Fruit fly (Drosophila melanogaster) whole organism, embryonic: ENCODE results near the gene MESR3.

Experiments
- CG11504 ChIP-seq: fragments of 200-800 bp; sonication (Bioruptor generic); optimal IDR thresholded peaks from 3 replicates; lab custom pipeline; 2019; ENCODE audit warnings: missing biosample characterization, mild to moderate bottlenecking, missing genetic modification characterization, moderate library complexity
- CG13287 ChIP-seq: fragments of 200-800 bp; sonication (Bioruptor generic); IDR thresholded peaks from 2 replicates; pipeline ENCODE4 v1.3.6; 2022; ENCODE audit warnings: missing biosample characterization, missing genetic modification characterization; ENCODE audit not compliant: partially characterized antibody
- CG14860 ChIP-seq: fragments of 200-800 bp; sonication (Bioruptor generic); IDR thresholded peaks from 3 replicates; pipeline ENCODE4 v1.3.6; 2022; ENCODE audit warnings: missing biosample characterization, missing genetic modification characterization; ENCODE audit not compliant: partially characterized antibody
- CG17385 ChIP-seq: fragments of 200-800 bp; sonication (Bioruptor generic); optimal IDR thresholded peaks from 3 replicates; lab custom pipeline; 2018; ENCODE audit warnings: missing biosample characterization, mild to moderate bottlenecking, missing genetic modification characterization
- CG2678 ChIP-seq: fragments of 200-800 bp; sonication (Bioruptor generic); optimal IDR thresholded peaks from 3 replicates; lab custom pipeline; 2019; ENCODE audit warnings: missing biosample characterization, mild to moderate bottlenecking, missing genetic modification characterization, moderate library complexity
- CG3065 ChIP-seq: fragments of 200-800 bp; sonication (Bioruptor generic); optimal IDR thresholded peaks from 2 replicates; lab custom pipeline; 2016; ENCODE audit warnings: missing biosample characterization, missing genetic modification characterization
- CG4617 ChIP-seq: fragments of 200-800 bp; sonication (Bioruptor generic); optimal IDR thresholded peaks from 3 replicates; lab custom pipeline; 2016; ENCODE audit warnings: missing biosample characterization, missing genetic modification characterization, borderline replicate concordance
- CG7963 ChIP-seq: fragments of 200-800 bp; sonication (Bioruptor generic); IDR thresholded peaks from 3 replicates; pipeline ENCODE4 v1.3.6; 2022; ENCODE audit warnings: missing biosample characterization, missing genetic modification characterization; ENCODE audit not compliant: partially characterized antibody
- CG9932 ChIP-seq: fragments of 200-800 bp; sonication (Bioruptor generic); IDR thresholded peaks from 2 replicates; pipeline ENCODE4 v1.3.6; 2022; ENCODE audit warnings: missing biosample characterization, missing genetic modification characterization
- CoRest ChIP-seq: fragments of 200-800 bp; sonication (Bioruptor generic); optimal IDR thresholded peaks from 3 replicates; lab custom pipeline; 2018; ENCODE audit warnings: missing biosample characterization, mild to moderate bottlenecking, missing genetic modification characterization, moderate library complexity
- Dek ChIP-seq: fragments of 200-800 bp; sonication (Bioruptor generic); optimal IDR thresholded peaks from 3 replicates; lab custom pipeline; 2019; ENCODE audit warnings: missing biosample characterization, mild to moderate bottlenecking, missing genetic modification characterization, moderate library complexity
- Dll ChIP-seq: fragments of 200-800 bp; sonication (Bioruptor generic); IDR thresholded peaks from 4 replicates; pipeline ENCODE4 v1.3.6; 2022; ENCODE audit warnings: missing biosample characterization, missing genetic modification characterization; ENCODE audit not compliant: partially characterized antibody
- Dp ChIP-seq: fragments of 200-800 bp; sonication (Bioruptor generic); optimal IDR thresholded peaks from 2 replicates; lab custom pipeline; 2018; ENCODE audit warnings: missing biosample characterization, mild to moderate bottlenecking, missing genetic modification characterization, moderate library complexity
- E2f1 ChIP-seq: fragments of 200-800 bp; sonication (Bioruptor generic); IDR thresholded peaks from 2 replicates; pipeline ENCODE4 v1.3.6; 2022; ENCODE audit warnings: missing biosample characterization, missing genetic modification characterization
- Fer3 ChIP-seq: fragments of 200-800 bp; sonication (Bioruptor generic); optimal IDR thresholded peaks from 2 replicates; lab custom pipeline; 2018; ENCODE audit warnings: missing biosample characterization, mild to moderate bottlenecking, missing genetic modification characterization, moderate library complexity
- GATAe ChIP-seq: fragments of 200-800 bp; sonication (Bioruptor generic); conservative IDR thresholded peaks from 2 replicates; pipeline ENCODE4 v1.3.6; 2022; ENCODE audit warnings: missing biosample characterization, missing genetic modification characterization
- HLH54F ChIP-seq: fragments of 200-800 bp; sonication (Bioruptor generic); optimal IDR thresholded peaks from 3 replicates; lab custom pipeline; 2016; ENCODE audit warnings: missing biosample characterization, missing genetic modification characterization
- Hr78 ChIP-seq, 2 experiments: fragments of 200-800 bp in 1 of 2; fragments of >200 bp in 1 of 2; sonication (Bioruptor generic) in 1 of 2; optimal IDR thresholded peaks; 2 replicates each; lab custom pipeline; 2017 to 2019; ENCODE audit warnings: missing biosample characterization in 2 of 2, missing genetic modification characterization in 2 of 2, mild to moderate bottlenecking in 1 of 2, moderate library complexity in 1 of 2
- MESR4 ChIP-seq: fragments of 200-800 bp; sonication (Bioruptor generic); optimal IDR thresholded peaks from 2 replicates; lab custom pipeline; 2018; ENCODE audit warnings: missing biosample characterization, mild to moderate bottlenecking, missing genetic modification characterization, moderate library complexity
- Mad ChIP-seq: fragments of 200-800 bp; sonication (Bioruptor generic); optimal IDR thresholded peaks from 2 replicates; lab custom pipeline; 2016; ENCODE audit warnings: missing biosample characterization, missing genetic modification characterization
- Mes4 ChIP-seq: fragments of 200-800 bp; sonication (Bioruptor generic); optimal IDR thresholded peaks from 2 replicates; lab custom pipeline; 2016; ENCODE audit warnings: missing biosample characterization, missing genetic modification characterization
- PHDP ChIP-seq: fragments of 200-800 bp; sonication (Bioruptor generic); optimal IDR thresholded peaks from 3 replicates; lab custom pipeline; 2018; ENCODE audit warnings: missing biosample characterization, mild to moderate bottlenecking, missing genetic modification characterization, moderate library complexity
- Rx ChIP-seq: fragments of 200-800 bp; sonication (Bioruptor generic); IDR thresholded peaks from 2 replicates; pipeline ENCODE4 v1.3.6; 2022; ENCODE audit warnings: missing biosample characterization, missing genetic modification characterization
- ara ChIP-seq: fragments of 200-800 bp; sonication (Bioruptor generic); IDR thresholded peaks from 2 replicates; pipeline ENCODE4 v1.3.6; 2022; ENCODE audit warnings: missing biosample characterization, missing genetic modification characterization
- ase ChIP-seq: fragments of 200-800 bp; sonication (Bioruptor generic); IDR thresholded peaks from 3 replicates; pipeline ENCODE4 v1.3.6; 2022; ENCODE audit warnings: missing biosample characterization, missing genetic modification characterization
- cato ChIP-seq: fragments of 200-800 bp; sonication (Bioruptor generic); optimal IDR thresholded peaks from 2 replicates; lab custom pipeline; 2016; ENCODE audit warnings: missing biosample characterization, missing genetic modification characterization, borderline replicate concordance
- caup ChIP-seq: fragments of 200-800 bp; sonication (Bioruptor generic); optimal IDR thresholded peaks from 3 replicates; lab custom pipeline; 2017; ENCODE audit warnings: missing biosample characterization, mild to moderate bottlenecking, missing genetic modification characterization, moderate library complexity; ENCODE audit not compliant: severe bottlenecking
- chm ChIP-seq: fragments of 200-800 bp; sonication (Bioruptor generic); IDR thresholded peaks from 2 replicates; pipeline ENCODE4 v1.3.6; 2022; ENCODE audit warnings: missing biosample characterization, missing genetic modification characterization
- da ChIP-seq: fragments of 200-800 bp; sonication (Bioruptor generic); optimal IDR thresholded peaks from 2 replicates; lab custom pipeline; 2016; ENCODE audit warnings: missing biosample characterization, missing genetic modification characterization
- dpn ChIP-seq, 2 experiments: fragments of 200-800 bp; sonication (Bioruptor generic); optimal IDR thresholded peaks; 3 replicates each; lab custom pipeline; 2016; ENCODE audit warnings: missing biosample characterization in 2 of 2, missing genetic modification characterization in 2 of 2
- dysf ChIP-seq: fragments of 200-800 bp; sonication (Bioruptor generic); IDR thresholded peaks from 3 replicates; pipeline ENCODE4 v1.3.6; 2022; ENCODE audit warnings: missing biosample characterization, missing genetic modification characterization
- eyg ChIP-seq: fragments of 200-800 bp; sonication (Bioruptor generic); optimal IDR thresholded peaks from 3 replicates; lab custom pipeline; 2016; ENCODE audit warnings: missing biosample characterization, missing genetic modification characterization
- fd64A ChIP-seq: fragments of 200-800 bp; sonication (Bioruptor generic); optimal IDR thresholded peaks from 3 replicates; lab custom pipeline; 2018; ENCODE audit warnings: missing biosample characterization, mild to moderate bottlenecking, missing genetic modification characterization
- hkb ChIP-seq, 2 experiments: fragments of 200-800 bp in 1 of 2; fragments of >200 bp in 1 of 2; sonication (Bioruptor generic) in 1 of 2; IDR thresholded peaks in 1 of 2; optimal IDR thresholded peaks in 1 of 2; 2 replicates each; pipeline versions ENCODE4 v1.3.6 to Lab custom; 2017 to 2022; ENCODE audit warnings: missing biosample characterization in 1 of 2, missing genetic modification characterization in 1 of 2
- pb ChIP-seq: fragments of 200-800 bp; sonication (Bioruptor generic); optimal IDR thresholded peaks from 3 replicates; lab custom pipeline; 2016; ENCODE audit warnings: missing biosample characterization, missing genetic modification characterization
- pros ChIP-seq: fragments of 200-800 bp; sonication (Bioruptor generic); optimal IDR thresholded peaks from 3 replicates; lab custom pipeline; 2019; ENCODE audit warnings: missing biosample characterization, mild to moderate bottlenecking, missing genetic modification characterization, moderate library complexity
- so ChIP-seq: fragments of 200-800 bp; sonication (Bioruptor generic); IDR thresholded peaks from 3 replicates; pipeline ENCODE4 v1.3.6; 2022; ENCODE audit warnings: missing biosample characterization, missing genetic modification characterization
- trh ChIP-seq: fragments of 200-800 bp; sonication (Bioruptor generic); optimal IDR thresholded peaks from 2 replicates; lab custom pipeline; 2016; ENCODE audit warnings: missing biosample characterization, missing genetic modification characterization
- twi ChIP-seq: fragments of 200-800 bp; optimal IDR thresholded peaks from 2 replicates; lab custom pipeline; 2019; ENCODE audit warnings: missing biosample characterization, mild to moderate bottlenecking, missing genetic modification characterization, moderate library complexity
- yki ChIP-seq: fragments of >200 bp; optimal IDR thresholded peaks from 3 replicates; lab custom pipeline; 2018
- zf30C ChIP-seq: fragments of 200-800 bp; sonication (Bioruptor generic); optimal IDR thresholded peaks from 3 replicates; lab custom pipeline; 2018; ENCODE audit warnings: missing biosample characterization, mild to moderate bottlenecking, missing genetic modification characterization

The MESR3 gene

DNA sequence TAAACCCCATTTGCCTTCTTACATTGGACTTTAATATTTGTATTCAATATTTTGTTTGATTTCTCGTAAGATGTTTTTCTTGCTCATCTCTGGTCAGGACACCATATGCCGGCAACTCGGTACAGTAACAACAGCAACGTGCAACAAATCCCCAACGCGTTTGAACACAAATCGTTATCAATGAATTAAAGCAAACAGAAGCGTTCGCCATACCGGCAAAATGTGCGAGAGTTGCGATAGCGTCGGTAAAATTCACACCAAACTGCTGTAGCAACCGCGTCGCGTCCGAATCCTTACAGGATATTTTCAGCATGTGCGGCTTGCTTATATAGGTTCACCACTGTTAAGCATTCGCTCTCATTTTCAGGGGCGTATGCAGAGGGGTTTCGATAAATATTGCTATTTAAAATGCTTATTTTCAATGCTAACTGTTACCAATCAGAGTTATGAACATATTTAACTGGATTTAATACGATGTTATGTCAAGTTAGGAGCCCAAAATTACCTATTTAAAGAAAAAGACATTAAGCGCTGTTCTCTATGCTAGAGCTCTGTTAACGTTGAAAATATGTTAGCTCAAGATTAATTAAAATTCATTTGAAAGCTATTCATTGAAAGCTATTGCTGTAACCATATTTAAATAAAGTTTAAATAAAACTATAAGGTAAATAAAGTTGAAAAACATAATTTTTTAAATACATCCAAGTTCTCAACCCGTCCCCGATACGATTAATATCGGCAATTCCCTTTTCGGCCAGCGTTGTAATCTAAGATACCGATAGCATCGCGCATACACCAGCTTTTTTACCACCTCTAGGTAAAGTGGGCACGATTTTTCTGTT, 26.7 kb upstream of the MESR3 start, which contains the start of the genes Pde11 and CG15160 (continued):
- no peak; the same call in 1 of the 2 replicates for TF ChIP-seq CG9932
- TF ChIP-seq yki (lab: Kevin White, UChicago), result no peak
- TF ChIP-seq CG4617 (GFP tag; lab: Kevin White, UChicago), result peak; percentile 95
- no peak for TF ChIP-seq ara (GFP tag; lab: Robert Waterston, UW)
- TF ChIP-seq GATAe (GFP tag; lab: Robert Waterston, UW), result no peak
- TF ChIP-seq eyg (GFP tag; lab: Kevin White, UChicago), result no peak
- TF ChIP-seq Dp, result peak; percentile 61
- no peak for TF ChIP-seq chm (GFP tag; lab: Robert Waterston, UW)
- TF ChIP-seq pb (GFP tag; lab: Kevin White, UChicago), result no peak
- peak; percentile 99 for TF ChIP-seq CG7963 (GFP tag; lab: Robert Waterston, UW)
- TF ChIP-seq ase (GFP tag; lab: Robert Waterston, UW), result no peak
- no peak for TF ChIP-seq PHDP (tag; lab: Kevin White, UChicago)
- no peak for TF ChIP-seq Hr78 (GFP tag; optimal IDR thresholded peaks at IDR 0.05; lab: Kevin White, UChicago)
- TF ChIP-seq caup (GFP tag; lab: Kevin White, UChicago), result no peak
- no peak for TF ChIP-seq CG11504 (tag; lab: Kevin White, UChicago)
- TF ChIP-seq da, result no peak
- no peak for TF ChIP-seq pros (GFP tag; lab: Kevin White, UChicago)
- no peak for TF ChIP-seq Rx (GFP tag; lab: Robert Waterston, UW)
- no peak for TF ChIP-seq CG2678 (tag; lab: Kevin White, UChicago)
- TF ChIP-seq Mad, result no peak
- TF ChIP-seq CG14860, result peak; percentile 99
- peak; percentile 47 for TF ChIP-seq HLH54F
- TF ChIP-seq trh (GFP tag; lab: Kevin White, UChicago), result no peak
- TF ChIP-seq zf30C (GFP tag; lab: Kevin White, UChicago), result no peak
- TF ChIP-seq CG3065 (GFP tag; lab: Kevin White, UChicago), result peak; percentile 16
- no peak for TF ChIP-seq CoRest
- TF ChIP-seq twi (tag; lab: Kevin White, UChicago), result peak; percentile 22
- no peak for TF ChIP-seq cato
- TF ChIP-seq Mes4 (GFP tag; lab: Kevin White, UChicago), result no peak
- peak; percentile 7 to 10 for TF ChIP-seq dpn (GFP tag; optimal IDR thresholded peaks at IDR 0.05; lab: Kevin White, UChicago)

DNA sequence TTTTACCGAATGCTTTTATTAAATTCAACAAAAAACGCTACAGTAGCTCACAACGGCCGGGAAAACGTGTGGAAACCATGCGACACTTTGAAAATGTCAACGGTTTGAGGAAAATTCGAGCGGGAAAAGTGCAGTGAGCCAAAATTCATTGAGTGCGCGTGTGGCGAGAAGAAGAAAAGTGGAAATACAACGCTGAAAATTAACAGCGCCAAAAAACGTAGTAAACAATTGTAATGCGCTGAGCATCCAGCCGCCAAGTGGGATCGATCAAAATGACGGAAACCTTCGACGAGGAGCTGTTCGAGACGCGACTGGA, 26.2 kb upstream of the MESR3 start:
- no peak for TF ChIP-seq Dek
- TF ChIP-seq hkb (optimal IDR thresholded peaks at IDR 0.05; lab: Kevin White, UChicago), result no peak
- peak; percentile 20; the same call in 1 of the 2 replicates for TF ChIP-seq hkb (GFP tag; IDR thresholded peaks at IDR 0.05; lab: Robert Waterston, UW)
- TF ChIP-seq CG17385 (GFP tag; lab: Kevin White, UChicago), result peak; percentile 86
- TF ChIP-seq MESR4 (GFP tag; lab: Kevin White, UChicago), result peak; percentile 89
- TF ChIP-seq CG13287 (GFP tag; lab: Robert Waterston, UW), result 0 out of 2 replicates have a peak, but pooled peaks have one; percentile 3
- no peak for TF ChIP-seq Fer3
- peak; percentile 45 for TF ChIP-seq CG4617 (GFP tag; lab: Kevin White, UChicago)
- no peak for TF ChIP-seq fd64A (GFP tag; lab: Kevin White, UChicago)
- TF ChIP-seq E2f1 (GFP tag; lab: Robert Waterston, UW), result 0 out of 2 replicates have a peak, but pooled peaks have one; percentile 5
- TF ChIP-seq so, result no peak
- TF ChIP-seq dysf (GFP tag; lab: Robert Waterston, UW), result no peak
- peak; percentile 69; the same call in 1 of the 4 replicates for TF ChIP-seq Dll (GFP tag; lab: Robert Waterston, UW)
